Worm (Caenorhabditis elegans) whole organism, mixed stage, embryonic: ENCODE data around the gene R08C7.11.
A peak's percentile ranks its signal among the peaks of the same experiment; 100 is the strongest.

Experiments
- M03D4.4 ChIP-seq: sonication (generic microtip); optimal IDR thresholded peaks from 2 replicates; lab custom pipeline; 2017; ENCODE audit warnings: mild to moderate bottlenecking, missing genetic modification characterization, missing compliant biosample characterization
- bed-3 ChIP-seq: fragments of 200-800 bp; sonication (Bioruptor generic); optimal IDR thresholded peaks from 3 replicates; lab custom pipeline; 2018; ENCODE audit warnings: mild to moderate bottlenecking, missing genetic modification characterization, moderate library complexity, missing compliant biosample characterization
- blmp-1 ChIP-seq: fragments of 150-350 bp; optimal IDR thresholded peaks from 2 replicates; lab custom pipeline; 2014; ENCODE audit warnings: missing biosample characterization, missing genetic modification characterization
- ceh-39 ChIP-seq: fragments of 150-350 bp; optimal IDR thresholded peaks from 2 replicates; lab custom pipeline; 2014; ENCODE audit warnings: missing biosample characterization, missing genetic modification characterization
- ceh-43 ChIP-seq: fragments of 200-800 bp; sonication (Bioruptor generic); optimal IDR thresholded peaks from 2 replicates; lab custom pipeline; 2018; ENCODE audit warnings: mild to moderate bottlenecking, missing genetic modification characterization, moderate library complexity, missing compliant biosample characterization
- ceh-83 ChIP-seq: fragments of 200-800 bp; sonication (Bioruptor generic); optimal IDR thresholded peaks from 2 replicates; lab custom pipeline; 2018; ENCODE audit warnings: mild to moderate bottlenecking, missing genetic modification characterization, missing compliant biosample characterization
- ces-1 ChIP-seq: fragments of 150-350 bp; optimal IDR thresholded peaks from 2 replicates; lab custom pipeline; 2014; ENCODE audit warnings: missing biosample characterization, missing genetic modification reagents, missing genetic modification characterization
- cnd-1 ChIP-seq: fragments of 200-800 bp; sonication (Bioruptor generic); optimal IDR thresholded peaks from 2 replicates; lab custom pipeline; 2018; ENCODE audit warnings: mild to moderate bottlenecking, missing genetic modification characterization, missing compliant biosample characterization
- drap-1 ChIP-seq: fragments of 200-800 bp; sonication (Bioruptor generic); optimal IDR thresholded peaks from 3 replicates; lab custom pipeline; 2018; ENCODE audit warnings: mild to moderate bottlenecking, missing genetic modification characterization, missing compliant biosample characterization
- elt-1 ChIP-seq: sonication (generic microtip); optimal IDR thresholded peaks from 2 replicates; lab custom pipeline; 2017; ENCODE audit warnings: missing genetic modification characterization, mild to moderate bottlenecking, missing compliant biosample characterization, antibody characterized with exemption, moderate library complexity, borderline replicate concordance; ENCODE audit not compliant: insufficient read depth
- flh-1 ChIP-seq: fragments of 200-800 bp; sonication (Bioruptor generic); optimal IDR thresholded peaks from 2 replicates; lab custom pipeline; 2018; ENCODE audit warnings: mild to moderate bottlenecking, missing genetic modification characterization, moderate library complexity, missing compliant biosample characterization
- ham-2 ChIP-seq: fragments of 200-800 bp; sonication (Bioruptor generic); optimal IDR thresholded peaks from 2 replicates; lab custom pipeline; 2018; ENCODE audit warnings: mild to moderate bottlenecking, missing genetic modification characterization, missing compliant biosample characterization
- hlh-1 ChIP-seq: fragments of 150-350 bp; optimal IDR thresholded peaks from 2 replicates; lab custom pipeline; 2014; ENCODE audit warnings: missing biosample characterization, missing genetic modification reagents, missing genetic modification characterization
- lin-13 ChIP-seq: fragments of 150-350 bp; optimal IDR thresholded peaks from 2 replicates; lab custom pipeline; 2014; ENCODE audit warnings: missing biosample characterization, missing genetic modification characterization
- lin-32 ChIP-seq: fragments of 200-800 bp; sonication (Bioruptor generic); optimal IDR thresholded peaks from 2 replicates; lab custom pipeline; 2018; ENCODE audit warnings: mild to moderate bottlenecking, missing genetic modification characterization, missing compliant biosample characterization
- lsy-2 ChIP-seq: fragments of 150-350 bp; optimal IDR thresholded peaks from 2 replicates; lab custom pipeline; 2014; ENCODE audit warnings: missing biosample characterization, missing genetic modification characterization
- mab-5 ChIP-seq: fragments of 150-350 bp; optimal IDR thresholded peaks from 2 replicates; lab custom pipeline; 2014; ENCODE audit warnings: missing biosample characterization, missing genetic modification characterization
- mls-2 ChIP-seq: sonication (generic microtip); optimal IDR thresholded peaks from 2 replicates; lab custom pipeline; 2016; ENCODE audit warnings: mild to moderate bottlenecking, missing genetic modification characterization, moderate library complexity, missing compliant biosample characterization
- nhr-12 ChIP-seq: fragments of 150-350 bp; optimal IDR thresholded peaks from 2 replicates; lab custom pipeline; 2014; ENCODE audit warnings: missing biosample characterization, missing genetic modification characterization
- nhr-2 ChIP-seq: fragments of 150-350 bp; optimal IDR thresholded peaks from 2 replicates; lab custom pipeline; 2014; ENCODE audit warnings: missing biosample characterization, missing genetic modification characterization
- nhr-28 ChIP-seq: fragments of 150-350 bp; optimal IDR thresholded peaks from 2 replicates; lab custom pipeline; 2014; ENCODE audit warnings: missing biosample characterization, missing genetic modification characterization
- snpc-4 ChIP-seq: fragments of 150-350 bp; optimal IDR thresholded peaks from 2 replicates; lab custom pipeline; 2014; ENCODE audit warnings: missing biosample characterization, missing genetic modification characterization
- sptf-1 ChIP-seq: sonication (generic microtip); optimal IDR thresholded peaks from 2 replicates; lab custom pipeline; 2017; ENCODE audit warnings: mild to moderate bottlenecking, missing genetic modification characterization, moderate library complexity, missing compliant biosample characterization
- tbx-8 ChIP-seq: fragments of 200-800 bp; sonication (Bioruptor generic); optimal IDR thresholded peaks from 2 replicates; lab custom pipeline; 2018; ENCODE audit warnings: mild to moderate bottlenecking, missing genetic modification characterization, moderate library complexity, missing compliant biosample characterization
- unc-120 ChIP-seq: sonication (generic microtip); optimal IDR thresholded peaks from 2 replicates; lab custom pipeline; 2017; ENCODE audit warnings: missing genetic modification characterization, missing compliant biosample characterization; ENCODE audit not compliant: poor library complexity, severe bottlenecking
- unc-39 ChIP-seq: fragments of 150-350 bp; optimal IDR thresholded peaks from 2 replicates; lab custom pipeline; 2014; ENCODE audit warnings: missing biosample characterization, missing genetic modification characterization
- unc-62 ChIP-seq: fragments of 150-350 bp; optimal IDR thresholded peaks from 2 replicates; lab custom pipeline; 2014; ENCODE audit warnings: missing biosample characterization, missing genetic modification reagents, missing genetic modification characterization
- ztf-11 ChIP-seq: fragments of 150-350 bp; optimal IDR thresholded peaks from 2 replicates; lab custom pipeline; 2014; ENCODE audit warnings: missing biosample characterization, missing genetic modification characterization

Gene R08C7.11

DNA sequence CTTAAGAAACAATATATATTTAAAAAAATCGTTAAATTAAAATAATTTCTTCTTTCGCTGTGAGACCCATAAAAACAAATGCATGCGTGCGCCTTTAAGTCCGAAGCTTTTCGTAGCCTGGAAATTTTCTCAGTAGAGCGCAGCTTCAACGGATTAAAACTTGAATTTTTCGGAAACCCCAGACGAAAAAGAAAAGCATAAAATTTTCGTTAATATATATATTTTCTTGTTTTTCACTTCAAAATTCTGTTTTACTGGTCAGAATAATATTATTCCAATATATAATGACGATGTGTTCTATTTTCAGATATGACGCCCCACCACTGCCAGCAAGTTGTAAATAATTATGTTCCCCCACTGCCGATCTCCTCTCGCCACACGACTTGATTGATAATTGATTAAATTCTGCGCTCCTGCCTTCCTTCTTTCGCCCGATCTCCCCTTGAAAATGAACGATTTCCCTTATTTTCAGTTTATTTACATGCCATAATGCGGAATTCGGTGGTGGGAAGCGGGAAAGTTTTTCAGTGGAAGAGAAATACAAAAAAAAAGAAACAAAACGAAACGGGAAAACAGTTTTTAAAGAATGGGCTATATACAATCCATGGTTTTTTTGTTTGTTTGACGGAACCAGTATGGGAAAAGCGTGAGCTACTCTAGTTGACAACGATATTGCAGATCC is 13.4 kb upstream of the R08C7.11 start:
- peak; percentile 6 for TF ChIP-seq ceh-83 (GFP tag; lab: Kevin White, UChicago)
- TF ChIP-seq hlh-1 (tag; lab: Kevin White, UChicago), result no peak
- no peak for TF ChIP-seq ham-2 (GFP tag; lab: Kevin White, UChicago)

DNA sequence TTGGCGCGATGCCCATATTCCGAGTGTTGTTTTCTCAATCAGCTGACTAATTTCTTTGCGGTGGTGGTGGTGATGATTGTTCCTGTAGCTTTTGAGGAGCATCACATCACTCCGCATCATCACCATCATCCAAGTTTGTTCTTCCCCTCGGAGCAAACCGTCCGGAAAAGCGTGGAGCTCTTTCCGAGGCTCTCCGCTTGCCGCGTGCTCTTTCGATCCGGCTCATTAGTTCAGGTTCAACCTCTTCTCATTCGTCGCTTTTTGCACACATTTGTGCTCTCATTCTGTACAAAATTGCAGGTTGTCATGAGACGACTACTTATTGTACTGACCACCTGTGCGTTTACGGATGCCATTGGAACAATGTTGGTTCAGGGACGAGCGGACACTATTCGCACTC is 10.4 kb upstream of the R08C7.11 start, which contains the start of gene M01H9.5:
Gene M01H9.5, plus strand, starts transcription at position 301 of the 400 bp plus-strand sequence.
- TF ChIP-seq ceh-83 (GFP tag; lab: Kevin White, UChicago), result no peak
- TF ChIP-seq hlh-1 (tag; lab: Kevin White, UChicago), result no peak
- no peak for TF ChIP-seq nhr-12 (tag; lab: Kevin White, UChicago)
- TF ChIP-seq nhr-2 (tag; lab: Kevin White, UChicago), result no peak
- no peak for TF ChIP-seq ceh-39 (tag; lab: Kevin White, UChicago)
- TF ChIP-seq snpc-4 (tag; lab: Kevin White, UChicago), result no peak
- no peak for TF ChIP-seq ztf-11 (tag; lab: Kevin White, UChicago)
- TF ChIP-seq tbx-8 (GFP tag; lab: Kevin White, UChicago), result no peak
- no peak for TF ChIP-seq nhr-28 (tag; lab: Kevin White, UChicago)
- TF ChIP-seq mab-5 (tag; lab: Kevin White, UChicago), result no peak
- TF ChIP-seq sptf-1 (tag; lab: Kevin White, UChicago), result no peak
- no peak for TF ChIP-seq lin-13 (tag; lab: Kevin White, UChicago)
- no peak for TF ChIP-seq mls-2 (tag; lab: Kevin White, UChicago)
- no peak for TF ChIP-seq M03D4.4 (tag; lab: Kevin White, UChicago)
- no peak for TF ChIP-seq unc-39
- no peak for TF ChIP-seq lsy-2 (tag; lab: Kevin White, UChicago)
- TF ChIP-seq ces-1 (GFP tag; lab: Kevin White, UChicago), result no peak
- no peak for TF ChIP-seq drap-1 (GFP tag; lab: Kevin White, UChicago)
- no peak for TF ChIP-seq bed-3 (GFP tag; lab: Kevin White, UChicago)

DNA sequence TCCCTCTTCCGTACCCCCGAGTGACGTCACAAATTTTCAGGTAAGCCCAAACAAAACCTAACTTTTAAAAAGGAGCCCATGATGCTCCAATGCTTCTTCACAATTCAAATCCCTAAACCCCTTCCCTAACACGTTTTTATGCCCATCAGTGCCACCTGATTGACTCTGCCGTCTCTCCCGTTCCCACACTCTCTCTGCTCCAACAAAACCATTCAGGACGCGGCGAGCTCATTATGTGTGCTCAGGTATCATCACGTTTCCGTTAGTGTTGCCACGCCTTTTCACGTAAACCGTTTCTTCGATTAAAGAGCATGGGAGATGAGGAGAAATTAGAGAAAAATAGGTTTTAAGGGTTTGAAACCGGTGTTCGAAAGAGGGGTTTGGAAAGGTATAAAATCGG is 8.4 kb upstream of the R08C7.11 start, which contains the start of gene M01H9.2:
Gene M01H9.2, minus strand, starts transcription at position 101 of the 400 bp plus-strand sequence.
- TF ChIP-seq tbx-8 (GFP tag; lab: Kevin White, UChicago), result no peak
- TF ChIP-seq ceh-43, result no peak

DNA sequence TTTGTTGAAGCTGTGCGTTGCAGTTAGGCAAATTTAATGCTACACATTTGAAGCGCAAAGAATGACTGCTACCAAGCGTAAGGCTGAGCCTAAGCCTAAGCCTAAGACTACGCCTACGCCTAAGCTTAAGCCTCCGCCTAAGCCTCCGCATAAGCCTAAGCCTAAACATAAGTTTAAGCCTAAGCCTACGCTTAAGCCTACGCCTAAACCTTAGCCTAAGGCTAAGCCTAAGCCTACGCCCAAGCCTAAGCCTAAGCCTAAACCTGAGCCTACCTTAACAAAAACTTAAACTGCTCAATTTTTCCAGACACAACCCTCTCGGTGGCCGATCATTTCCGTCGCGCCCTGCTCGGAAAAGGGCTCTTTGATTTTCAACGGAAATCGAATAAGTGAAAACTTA is 4.6 kb upstream of the R08C7.11 start:
- TF ChIP-seq cnd-1 (tag; lab: Kevin White, UChicago), result no peak
- no peak for TF ChIP-seq ceh-83 (GFP tag; lab: Kevin White, UChicago)
- TF ChIP-seq ceh-43, result no peak

DNA sequence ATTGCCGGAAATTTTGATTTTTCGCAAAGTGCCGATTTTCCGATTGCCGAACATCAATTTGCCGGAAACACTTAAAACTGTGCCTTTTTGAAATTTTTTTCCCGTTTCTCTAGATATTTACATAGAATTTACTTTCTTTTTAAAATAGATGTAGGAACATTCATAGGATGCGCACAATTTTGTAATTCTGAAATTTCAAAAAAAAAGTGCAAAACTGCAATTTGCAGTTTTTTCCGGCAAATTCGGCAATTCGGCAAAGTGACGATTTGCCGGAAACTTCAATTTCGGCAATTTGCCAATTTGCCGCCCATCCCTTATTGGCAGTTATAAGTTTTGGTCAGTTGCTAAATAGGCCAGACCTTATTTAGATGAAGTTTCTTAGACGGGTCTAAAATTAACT is 1.9 kb upstream of the R08C7.11 start:
- TF ChIP-seq flh-1, result no peak
- no peak for TF ChIP-seq ham-2 (GFP tag; lab: Kevin White, UChicago)
- TF ChIP-seq lin-32 (GFP tag; lab: Kevin White, UChicago), result no peak
- no peak for TF ChIP-seq ces-1 (GFP tag; lab: Kevin White, UChicago)
- TF ChIP-seq mls-2 (tag; lab: Kevin White, UChicago), result no peak
- TF ChIP-seq elt-1, result no peak
- no peak for TF ChIP-seq mab-5 (tag; lab: Kevin White, UChicago)
- TF ChIP-seq unc-39, result no peak
- TF ChIP-seq ztf-11 (tag; lab: Kevin White, UChicago), result no peak
- no peak for TF ChIP-seq tbx-8 (GFP tag; lab: Kevin White, UChicago)
- no peak for TF ChIP-seq lin-13 (tag; lab: Kevin White, UChicago)
- TF ChIP-seq unc-120 (tag; lab: Kevin White, UChicago), result no peak
- no peak for TF ChIP-seq cnd-1 (tag; lab: Kevin White, UChicago)
- no peak for TF ChIP-seq nhr-2 (tag; lab: Kevin White, UChicago)

DNA sequence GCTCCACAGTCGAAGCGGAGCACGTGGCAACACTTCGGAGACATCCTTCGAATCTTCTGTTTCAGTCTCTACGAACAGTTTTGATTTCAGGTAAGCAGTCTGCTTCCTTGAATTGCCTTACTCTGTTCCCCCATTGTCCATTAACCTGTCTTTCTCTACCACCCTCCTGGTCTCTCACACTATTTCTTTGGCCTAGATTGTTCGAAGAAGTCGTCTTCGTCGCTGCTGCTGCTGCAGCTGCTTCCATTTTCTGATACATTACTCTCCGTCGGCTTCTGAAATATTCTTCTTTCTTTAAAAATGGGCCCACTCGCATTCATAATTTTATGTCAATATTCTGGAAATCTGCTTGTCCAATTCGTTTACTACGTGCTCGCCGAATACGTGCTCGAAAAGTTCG is 3.2 kb downstream of the R08C7.11 start, which contains the start of gene R08C7.1:
Gene R08C7.1, plus strand, starts transcription at position 301 of the 400 bp plus-strand sequence.
- no peak for TF ChIP-seq cnd-1 (tag; lab: Kevin White, UChicago)
- no peak for TF ChIP-seq ceh-39 (tag; lab: Kevin White, UChicago)
- TF ChIP-seq lin-13 (tag; lab: Kevin White, UChicago), result no peak
- no peak for TF ChIP-seq drap-1 (GFP tag; lab: Kevin White, UChicago)
- no peak for TF ChIP-seq snpc-4 (tag; lab: Kevin White, UChicago)
- no peak for TF ChIP-seq tbx-8 (GFP tag; lab: Kevin White, UChicago)
- TF ChIP-seq unc-62 (GFP tag; lab: Kevin White, UChicago), result no peak
- no peak for TF ChIP-seq ztf-11 (tag; lab: Kevin White, UChicago)
- TF ChIP-seq ces-1 (GFP tag; lab: Kevin White, UChicago), result no peak
- TF ChIP-seq unc-120 (tag; lab: Kevin White, UChicago), result no peak
- TF ChIP-seq lsy-2 (tag; lab: Kevin White, UChicago), result no peak
- no peak for TF ChIP-seq ham-2 (GFP tag; lab: Kevin White, UChicago)
- no peak for TF ChIP-seq blmp-1 (tag; lab: Kevin White, UChicago)
